Fruit fly (Drosophila melanogaster) whole organism, prepupa: ENCODE results near the gene CG5104.

Source experiments
- CG11294 ChIP-seq: fragments of 200-800 bp; sonication (Bioruptor generic); IDR thresholded peaks from 2 replicates; pipeline ENCODE4 v1.3.6; 2022; ENCODE audit warnings: missing biosample characterization, missing genetic modification characterization
- CG11762 ChIP-seq: fragments of 200-800 bp; sonication (Bioruptor generic); optimal IDR thresholded peaks from 3 replicates; lab custom pipeline; 2016; ENCODE audit warnings: missing biosample characterization, missing genetic modification characterization; ENCODE audit not compliant: insufficient read depth
- CG16779 ChIP-seq: fragments of 200-800 bp; sonication (Bioruptor generic); optimal IDR thresholded peaks from 3 replicates; lab custom pipeline; 2017; ENCODE audit warnings: missing biosample characterization, mild to moderate bottlenecking, missing genetic modification characterization
- CG3032 ChIP-seq: fragments of 200-800 bp; optimal IDR thresholded peaks from 2 replicates; lab custom pipeline; 2019; ENCODE audit warnings: missing biosample characterization, mild to moderate bottlenecking, missing genetic modification characterization, moderate library complexity
- CG4318 ChIP-seq: fragments of 200-800 bp; sonication (Bioruptor generic); optimal IDR thresholded peaks from 3 replicates; lab custom pipeline; 2017; ENCODE audit warnings: missing biosample characterization, mild to moderate bottlenecking, missing genetic modification characterization
- CG6163 ChIP-seq: fragments of 200-800 bp; sonication (Bioruptor generic); IDR thresholded peaks from 3 replicates; pipeline ENCODE4 v1.3.6; 2022; ENCODE audit warnings: missing biosample characterization, missing genetic modification characterization
- CG6276 ChIP-seq: fragments of 200-800 bp; sonication (Bioruptor generic); optimal IDR thresholded peaks from 2 replicates; lab custom pipeline; 2017; ENCODE audit warnings: missing biosample characterization, mild to moderate bottlenecking, missing genetic modification characterization
- CG6808 ChIP-seq: fragments of 200-800 bp; sonication (Bioruptor generic); optimal IDR thresholded peaks from 3 replicates; lab custom pipeline; 2017; ENCODE audit warnings: missing biosample characterization, missing genetic modification characterization, mild to moderate bottlenecking, moderate library complexity, missing genetic modification reagents
- CG8119 ChIP-seq: fragments of 200-800 bp; sonication (Bioruptor generic); IDR thresholded peaks from 3 replicates; pipeline ENCODE4 v1.3.6; 2022; ENCODE audit warnings: missing biosample characterization, missing genetic modification characterization
- CG8319 ChIP-seq: fragments of 200-800 bp; sonication (Bioruptor generic); optimal IDR thresholded peaks from 3 replicates; lab custom pipeline; 2016; ENCODE audit warnings: missing biosample characterization, missing genetic modification characterization
- CG8632 ChIP-seq: fragments of 200-800 bp; sonication (Bioruptor generic); optimal IDR thresholded peaks from 3 replicates; lab custom pipeline; 2016; ENCODE audit warnings: missing biosample characterization, missing genetic modification characterization
- Eip75B ChIP-seq: fragments of 200-800 bp; sonication (Bioruptor generic); optimal IDR thresholded peaks from 3 replicates; lab custom pipeline; 2016; ENCODE audit warnings: missing biosample characterization, missing genetic modification characterization
- Eip78C ChIP-seq: fragments of 200-800 bp; sonication (Bioruptor generic); peaks from one replicate; lab custom pipeline; 2016; ENCODE audit warnings: missing biosample characterization, missing genetic modification characterization
- Hr39 ChIP-seq: fragments of 200-800 bp; sonication (Bioruptor generic); optimal IDR thresholded peaks from 2 replicates; lab custom pipeline; 2016; ENCODE audit warnings: missing biosample characterization, missing genetic modification characterization
- Lpt ChIP-seq: fragments of 200-800 bp; sonication (Bioruptor generic); optimal IDR thresholded peaks from 3 replicates; lab custom pipeline; 2016; ENCODE audit warnings: missing biosample characterization, missing genetic modification characterization
- Met ChIP-seq: fragments of 200-800 bp; sonication (Bioruptor generic); optimal IDR thresholded peaks from 3 replicates; lab custom pipeline; 2016; ENCODE audit warnings: missing biosample characterization, missing genetic modification characterization
- Sox15 ChIP-seq: fragments of 200-800 bp; sonication (Bioruptor generic); optimal IDR thresholded peaks from 3 replicates; lab custom pipeline; 2016; ENCODE audit warnings: missing biosample characterization, missing genetic modification characterization
- acj6 ChIP-seq: fragments of 200-800 bp; sonication (Bioruptor generic); optimal IDR thresholded peaks from 3 replicates; lab custom pipeline; 2016; ENCODE audit warnings: missing biosample characterization, missing genetic modification characterization
- dac ChIP-seq: fragments of 200-800 bp; sonication (Bioruptor generic); optimal IDR thresholded peaks from 2 replicates; lab custom pipeline; 2017; ENCODE audit warnings: missing biosample characterization, mild to moderate bottlenecking, missing genetic modification characterization
- dsx ChIP-seq: fragments of 200-800 bp; optimal IDR thresholded peaks from 3 replicates; lab custom pipeline; 2019; ENCODE audit warnings: missing biosample characterization, mild to moderate bottlenecking, missing genetic modification characterization, moderate library complexity; ENCODE audit not compliant: poor library complexity, severe bottlenecking
- eg ChIP-seq: fragments of 200-800 bp; sonication (Bioruptor generic); IDR thresholded peaks from 3 replicates; pipeline ENCODE4 v1.3.6; 2022; ENCODE audit warnings: missing biosample characterization, missing genetic modification characterization
- esn ChIP-seq: fragments of 200-800 bp; sonication (Bioruptor generic); optimal IDR thresholded peaks from 2 replicates; lab custom pipeline; 2016; ENCODE audit warnings: missing biosample characterization, mild to moderate bottlenecking, missing genetic modification characterization, moderate library complexity
- fd59A ChIP-seq: fragments of 200-800 bp; sonication (Bioruptor generic); optimal IDR thresholded peaks from 2 replicates; lab custom pipeline; 2017; ENCODE audit warnings: missing biosample characterization, mild to moderate bottlenecking, missing genetic modification characterization, missing genetic modification reagents
- fd85E ChIP-seq: fragments of 200-800 bp; sonication (Bioruptor generic); optimal IDR thresholded peaks from 3 replicates; lab custom pipeline; 2016; ENCODE audit warnings: missing biosample characterization, missing genetic modification characterization
- lz ChIP-seq: fragments of 200-800 bp; sonication (Bioruptor generic); optimal IDR thresholded peaks from 3 replicates; lab custom pipeline; 2016; ENCODE audit warnings: missing biosample characterization, missing genetic modification characterization
- net ChIP-seq: fragments of 200-800 bp; sonication (Bioruptor generic); optimal IDR thresholded peaks from 3 replicates; lab custom pipeline; 2016; ENCODE audit warnings: missing biosample characterization, missing genetic modification characterization
- pdm3 ChIP-seq: fragments of 200-800 bp; sonication (Bioruptor generic); optimal IDR thresholded peaks from 3 replicates; lab custom pipeline; 2016; ENCODE audit warnings: missing biosample characterization, missing genetic modification characterization
- spab ChIP-seq: fragments of 200-800 bp; sonication (Bioruptor generic); optimal IDR thresholded peaks from 2 replicates; lab custom pipeline; 2017; ENCODE audit warnings: missing biosample characterization, mild to moderate bottlenecking, missing genetic modification characterization, missing genetic modification reagents
- ss ChIP-seq, 2 experiments: fragments of 200-800 bp; sonication (Bioruptor generic); optimal IDR thresholded peaks; 2 replicates in 1 of 2; 3 replicates in 1 of 2; lab custom pipeline; 2017 to 2018; ENCODE audit warnings: mild to moderate bottlenecking in 2 of 2, missing biosample characterization in 2 of 2, missing genetic modification characterization in 2 of 2, moderate library complexity in 1 of 2
- svp ChIP-seq: fragments of 200-800 bp; sonication (Bioruptor generic); peaks from one replicate; lab custom pipeline; 2016; ENCODE audit warnings: missing biosample characterization, missing genetic modification characterization
- topi ChIP-seq: fragments of 200-800 bp; sonication (Bioruptor generic); optimal IDR thresholded peaks from 3 replicates; lab custom pipeline; 2016; ENCODE audit warnings: missing biosample characterization, missing genetic modification characterization

Gene CG5104

dm6 chr3L:20509121-20509934 is 11.5 kb upstream of the CG5104 start (continued):
- TF ChIP-seq CG4318 (GFP tag; lab: Kevin White, UChicago) (peak; percentile 67), CG6163 (GFP tag; lab: Robert Waterston, UW) (0 out of 3 replicates have a peak, but pooled peaks have one; percentile 26), Hr39 (GFP tag; lab: Kevin White, UChicago) (peak; percentile 72), Eip75B (peak; percentile 85), CG11294 (GFP tag; lab: Robert Waterston, UW) (no peak), CG6808 (GFP tag; lab: Kevin White, UChicago) (peak; percentile 86), fd59A (peak; percentile 71), CG11762 (GFP tag; lab: Kevin White, UChicago) (peak; percentile 55), Eip78C (GFP tag; lab: Kevin White, UChicago) (peak; percentile 96), CG3032 (peak; percentile 78), net (GFP tag; lab: Kevin White, UChicago) (peak; percentile 84), CG8319 (GFP tag; lab: Kevin White, UChicago) (peak; percentile 60), CG8119 (GFP tag; lab: Robert Waterston, UW) (peak; percentile 74; the same call in 2 of the 3 replicates), CG6276 (GFP tag; lab: Kevin White, UChicago) (peak; percentile 82), lz (GFP tag; lab: Kevin White, UChicago) (peak; percentile 82), acj6 (GFP tag; lab: Kevin White, UChicago) (peak; percentile 75), dac (GFP tag; lab: Kevin White, UChicago) (peak; percentile 50), dsx (GFP tag; lab: Kevin White, UChicago) (peak; percentile 71), topi (GFP tag; lab: Kevin White, UChicago) (peak; percentile 89), CG16779 (tag; lab: Kevin White, UChicago) (peak; percentile 82), ss (GFP tag; optimal IDR thresholded peaks at IDR 0.05; lab: Kevin White, UChicago) (peak; percentile 72 to 84), fd85E (GFP tag; lab: Kevin White, UChicago) (no peak), esn (GFP tag; lab: Kevin White, UChicago) (peak; percentile 90), eg (GFP tag; lab: Robert Waterston, UW) (peak; percentile 24; the same call in 1 of the 3 replicates), Lpt (GFP tag; lab: Kevin White, UChicago) (peak; percentile 67), Met (GFP tag; lab: Kevin White, UChicago) (peak; percentile 82), CG8632 (GFP tag; lab: Kevin White, UChicago) (peak; percentile 72), spab (GFP tag; lab: Kevin White, UChicago) (peak; percentile 74), Sox15 (GFP tag; lab: Kevin White, UChicago) (peak; percentile 63)

dm6 chr3L:20511499-20512108 is 9.2 kb upstream of the CG5104 start:
- TF ChIP-seq ss (GFP tag; optimal IDR thresholded peaks at IDR 0.05; lab: Kevin White, UChicago) (peak; percentile 10 to 39), CG6163 (GFP tag; lab: Robert Waterston, UW) (no peak), CG16779 (tag; lab: Kevin White, UChicago) (peak; percentile 10), svp (GFP tag; lab: Kevin White, UChicago) (peak; percentile 99)
- TF ChIP-seq, all 60 proteins: peak for 3

- no peak for TF ChIP-seq dac (GFP tag; lab: Kevin White, UChicago)
- no peak for TF ChIP-seq pdm3 (GFP tag; lab: Kevin White, UChicago)
- no peak for TF ChIP-seq fd85E (GFP tag; lab: Kevin White, UChicago)
- TF ChIP-seq Eip78C (GFP tag; lab: Kevin White, UChicago): peak; percentile 29
Observed at dm6 chr3L:20514101-20514500, 6.7 kb upstream of the CG5104 start.
